Fruit fly (Drosophila melanogaster) whole organism, embryonic: ENCODE measurements around the gene CG42578.

Experiments used
- Awh ChIP-seq: fragments of 200-800 bp; sonication (Bioruptor generic); IDR thresholded peaks from 2 replicates; pipeline ENCODE4, ENCODE4 v1.3.6; 2022; ENCODE audit warnings: missing biosample characterization, missing genetic modification characterization
- Blimp-1 ChIP-seq: fragments of 200-800 bp; sonication (Bioruptor generic); optimal IDR thresholded peaks from 3 replicates; lab custom pipeline; 2018; ENCODE audit warnings: missing biosample characterization, missing genetic modification characterization, mild to moderate bottlenecking, moderate library complexity, missing genetic modification reagents
- CG10462 ChIP-seq: fragments of 200-800 bp; sonication (Bioruptor generic); optimal IDR thresholded peaks from 2 replicates; lab custom pipeline; 2016; ENCODE audit warnings: missing biosample characterization, missing genetic modification characterization
- CG11085 ChIP-seq: fragments of 200-800 bp; sonication (Bioruptor generic); IDR thresholded peaks from 2 replicates; pipeline ENCODE4 v1.3.6; 2022; ENCODE audit warnings: missing biosample characterization, missing genetic modification characterization
- CG11504 ChIP-seq: fragments of 200-800 bp; sonication (Bioruptor generic); optimal IDR thresholded peaks from 3 replicates; lab custom pipeline; 2019; ENCODE audit warnings: missing biosample characterization, mild to moderate bottlenecking, missing genetic modification characterization, moderate library complexity
- CG12104 ChIP-seq: fragments of 200-800 bp; sonication (Bioruptor generic); optimal IDR thresholded peaks from 3 replicates; lab custom pipeline; 2016; ENCODE audit warnings: missing biosample characterization, missing genetic modification characterization
- CG12299 ChIP-seq: fragments of 200-800 bp; sonication (Bioruptor generic); optimal IDR thresholded peaks from 2 replicates; lab custom pipeline; 2018; ENCODE audit warnings: missing biosample characterization, mild to moderate bottlenecking, missing genetic modification characterization
- CG13296 ChIP-seq: fragments of 200-800 bp; sonication (Bioruptor generic); optimal IDR thresholded peaks from 3 replicates; lab custom pipeline; 2018; ENCODE audit warnings: missing biosample characterization, mild to moderate bottlenecking, missing genetic modification characterization
- CG17829 ChIP-seq: fragments of 200-800 bp; optimal IDR thresholded peaks from 2 replicates; lab custom pipeline; 2019; ENCODE audit warnings: missing biosample characterization, mild to moderate bottlenecking, missing genetic modification characterization, moderate library complexity
- CG18011 ChIP-seq: fragments of 200-800 bp; sonication (Bioruptor generic); optimal IDR thresholded peaks from 2 replicates; lab custom pipeline; 2017; ENCODE audit warnings: missing biosample characterization, missing genetic modification characterization, mild to moderate bottlenecking, moderate library complexity, missing genotype
- CG30020 ChIP-seq: fragments of 200-800 bp; optimal IDR thresholded peaks from 2 replicates; lab custom pipeline; 2019; ENCODE audit warnings: missing biosample characterization, mild to moderate bottlenecking, missing genetic modification characterization, moderate library complexity
- CG32772 ChIP-seq: fragments of 200-800 bp; sonication (Bioruptor generic); IDR thresholded peaks from 2 replicates; pipeline ENCODE4 v1.3.6; 2022; ENCODE audit warnings: missing biosample characterization, missing genetic modification characterization
- CG9437 ChIP-seq: fragments of 200-800 bp; sonication (Bioruptor generic); optimal IDR thresholded peaks from 2 replicates; lab custom pipeline; 2018; ENCODE audit warnings: missing biosample characterization, mild to moderate bottlenecking, missing genetic modification characterization
- Camta ChIP-seq: fragments of 200-800 bp; sonication (Bioruptor generic); optimal IDR thresholded peaks from 2 replicates; lab custom pipeline; 2016; ENCODE audit warnings: missing biosample characterization, missing genetic modification characterization
- CoRest ChIP-seq: fragments of 200-800 bp; sonication (Bioruptor generic); optimal IDR thresholded peaks from 3 replicates; lab custom pipeline; 2018; ENCODE audit warnings: missing biosample characterization, mild to moderate bottlenecking, missing genetic modification characterization, moderate library complexity
- D ChIP-seq, 2 experiments: fragments of 200-800 bp in 1 of 2; fragments of >200 bp in 1 of 2; sonication (Bioruptor generic) in 1 of 2; optimal IDR thresholded peaks; 2 replicates in 1 of 2; 3 replicates in 1 of 2; lab custom pipeline; 2017; ENCODE audit warnings: mild to moderate bottlenecking in 1 of 2, missing biosample characterization in 1 of 2, missing genetic modification characterization in 1 of 2, missing genetic modification reagents in 1 of 2
- Dll ChIP-seq: fragments of 200-800 bp; sonication (Bioruptor generic); IDR thresholded peaks from 4 replicates; pipeline ENCODE4 v1.3.6; 2022; ENCODE audit warnings: missing biosample characterization, missing genetic modification characterization; ENCODE audit not compliant: partially characterized antibody
- Drgx ChIP-seq: fragments of 200-800 bp; sonication (Bioruptor generic); IDR thresholded peaks from 2 replicates; pipeline ENCODE4 v1.3.6; 2022; ENCODE audit warnings: missing biosample characterization, missing genetic modification characterization
- Hmr ChIP-seq: fragments of 200-800 bp; sonication (Bioruptor generic); optimal IDR thresholded peaks from 3 replicates; lab custom pipeline; 2017; ENCODE audit warnings: mild to moderate bottlenecking, missing biosample characterization, missing genetic modification reagents, missing genetic modification characterization
- Hr3 ChIP-seq: fragments of 200-800 bp; sonication (Bioruptor generic); optimal IDR thresholded peaks from 3 replicates; lab custom pipeline; 2016; ENCODE audit warnings: missing biosample characterization, missing genetic modification characterization
- Kr ChIP-seq: fragments of 200-800 bp; sonication (Bioruptor generic); optimal IDR thresholded peaks from 2 replicates; lab custom pipeline; 2017; ENCODE audit warnings: missing biosample characterization, mild to moderate bottlenecking, missing genetic modification characterization
- Rfx ChIP-seq: fragments of 200-800 bp; sonication (Bioruptor generic); IDR thresholded peaks from 2 replicates; pipeline ENCODE4 v1.3.6; 2022; ENCODE audit warnings: missing biosample characterization, missing genetic modification characterization
- Ssrp ChIP-seq: fragments of 200-800 bp; sonication (Bioruptor generic); optimal IDR thresholded peaks from 2 replicates; lab custom pipeline; 2018; ENCODE audit warnings: missing biosample characterization, mild to moderate bottlenecking, missing genetic modification characterization, moderate library complexity
- ato ChIP-seq: fragments of 200-800 bp; sonication (Bioruptor generic); IDR thresholded peaks from 2 replicates; pipeline ENCODE4 v1.3.6; 2022; ENCODE audit warnings: missing biosample characterization, missing genetic modification characterization; ENCODE audit not compliant: partially characterized antibody
- chn ChIP-seq: fragments of 200-800 bp; sonication (Bioruptor generic); optimal IDR thresholded peaks from 2 replicates; lab custom pipeline; 2016; ENCODE audit warnings: missing biosample characterization, missing genetic modification characterization
- cwo ChIP-seq: fragments of 200-800 bp; sonication (Bioruptor generic); optimal IDR thresholded peaks from 3 replicates; lab custom pipeline; 2017; ENCODE audit warnings: missing biosample characterization, missing genetic modification characterization, mild to moderate bottlenecking, moderate library complexity, missing genetic modification reagents
- exex ChIP-seq: fragments of 200-800 bp; sonication (Bioruptor generic); optimal IDR thresholded peaks from 4 replicates; lab custom pipeline; 2018; ENCODE audit warnings: missing biosample characterization, mild to moderate bottlenecking, missing genetic modification characterization, moderate library complexity
- fd96Cb ChIP-seq: fragments of 200-800 bp; sonication (Bioruptor generic); optimal IDR thresholded peaks from 2 replicates; lab custom pipeline; 2018; ENCODE audit warnings: missing biosample characterization, mild to moderate bottlenecking, missing genetic modification characterization, moderate library complexity
- fru ChIP-seq: fragments of >200 bp; optimal IDR thresholded peaks from 2 replicates; lab custom pipeline; 2017
- ftz-f1 ChIP-seq: fragments of 200-800 bp; sonication (Bioruptor generic); optimal IDR thresholded peaks from 2 replicates; lab custom pipeline; 2016; ENCODE audit warnings: missing biosample characterization, missing genetic modification characterization
- gem ChIP-seq: fragments of 200-800 bp; sonication (Bioruptor generic); optimal IDR thresholded peaks from 2 replicates; lab custom pipeline; 2019; ENCODE audit warnings: missing biosample characterization, mild to moderate bottlenecking, missing genetic modification characterization, moderate library complexity
- gsb-n ChIP-seq: fragments of 200-800 bp; sonication (Bioruptor generic); optimal IDR thresholded peaks from 3 replicates; lab custom pipeline; 2018; ENCODE audit warnings: missing biosample characterization, mild to moderate bottlenecking, missing genetic modification characterization
- ham ChIP-seq: fragments of 200-800 bp; sonication (Bioruptor generic); IDR thresholded peaks from 2 replicates; pipeline ENCODE4 v1.3.6; 2022; ENCODE audit warnings: missing biosample characterization, missing genetic modification characterization
- hkb ChIP-seq, 2 experiments: fragments of 200-800 bp in 1 of 2; fragments of >200 bp in 1 of 2; sonication (Bioruptor generic) in 1 of 2; IDR thresholded peaks in 1 of 2; optimal IDR thresholded peaks in 1 of 2; 2 replicates each; pipeline versions ENCODE4 v1.3.6 to Lab custom; 2017 to 2022; ENCODE audit warnings: missing biosample characterization in 1 of 2, missing genetic modification characterization in 1 of 2
- lab ChIP-seq: fragments of 200-800 bp; sonication (Bioruptor generic); optimal IDR thresholded peaks from 3 replicates; lab custom pipeline; 2017; ENCODE audit warnings: missing biosample characterization, missing genetic modification characterization, mild to moderate bottlenecking, moderate library complexity, missing genetic modification reagents
- lbe ChIP-seq: fragments of 200-800 bp; sonication (Bioruptor generic); optimal IDR thresholded peaks from 2 replicates; lab custom pipeline; 2016; ENCODE audit warnings: missing biosample characterization, mild to moderate bottlenecking, missing genetic modification characterization
- mirr ChIP-seq: fragments of 200-800 bp; sonication (Bioruptor generic); optimal IDR thresholded peaks from 3 replicates; lab custom pipeline; 2018; ENCODE audit warnings: missing biosample characterization, mild to moderate bottlenecking, missing genetic modification characterization
- pan ChIP-seq, 4 experiments: fragments of >200 bp in 3 of 4; fragments of 200-800 bp in 1 of 4; sonication (Bioruptor generic) in 1 of 4; optimal IDR thresholded peaks in 3 of 4; IDR thresholded peaks in 1 of 4; 2 replicates each; pipeline versions ENCODE4 v1.3.6 to Lab custom; 2017 to 2022; ENCODE audit warnings: missing biosample characterization in 2 of 4, missing genetic modification characterization in 2 of 4, mixed read lengths in 1 of 4
- pita ChIP-seq: fragments of 200-800 bp; sonication (Bioruptor generic); optimal IDR thresholded peaks from 2 replicates; lab custom pipeline; 2017; ENCODE audit warnings: missing biosample characterization, mild to moderate bottlenecking, missing genetic modification characterization
- row ChIP-seq: fragments of 200-800 bp; sonication (Bioruptor generic); IDR thresholded peaks from 3 replicates; pipeline ENCODE4 v1.3.6; 2022; ENCODE audit warnings: missing biosample characterization, missing genetic modification characterization
- run ChIP-seq: fragments of 200-800 bp; sonication (Bioruptor generic); optimal IDR thresholded peaks from 3 replicates; lab custom pipeline; 2018; ENCODE audit warnings: missing biosample characterization, mild to moderate bottlenecking, missing genetic modification characterization
- sens-2 ChIP-seq: fragments of 200-800 bp; sonication (Bioruptor generic); IDR thresholded peaks from 2 replicates; pipeline ENCODE4 v1.3.6; 2022; ENCODE audit warnings: missing biosample characterization, missing genetic modification characterization
- shn ChIP-seq: fragments of 200-800 bp; sonication (Bioruptor generic); optimal IDR thresholded peaks from 3 replicates; lab custom pipeline; 2016; ENCODE audit warnings: missing biosample characterization, missing genetic modification characterization
- sna ChIP-seq: fragments of 200-800 bp; sonication (Bioruptor generic); IDR thresholded peaks from 2 replicates; pipeline ENCODE4 v1.3.6; 2022; ENCODE audit warnings: missing biosample characterization, missing genetic modification characterization; ENCODE audit not compliant: partially characterized antibody
- so ChIP-seq: fragments of 200-800 bp; sonication (Bioruptor generic); IDR thresholded peaks from 3 replicates; pipeline ENCODE4 v1.3.6; 2022; ENCODE audit warnings: missing biosample characterization, missing genetic modification characterization
- unpg ChIP-seq: fragments of 200-800 bp; sonication (Bioruptor generic); optimal IDR thresholded peaks from 3 replicates; lab custom pipeline; 2018; ENCODE audit warnings: missing biosample characterization, mild to moderate bottlenecking, missing genetic modification characterization, moderate library complexity
- zen2 ChIP-seq: fragments of 200-800 bp; sonication (Bioruptor generic); IDR thresholded peaks from 3 replicates; pipeline ENCODE4 v1.3.6; 2022; ENCODE audit warnings: missing biosample characterization, missing genetic modification characterization; ENCODE audit not compliant: partially characterized antibody

Gene CG42578

DNA sequence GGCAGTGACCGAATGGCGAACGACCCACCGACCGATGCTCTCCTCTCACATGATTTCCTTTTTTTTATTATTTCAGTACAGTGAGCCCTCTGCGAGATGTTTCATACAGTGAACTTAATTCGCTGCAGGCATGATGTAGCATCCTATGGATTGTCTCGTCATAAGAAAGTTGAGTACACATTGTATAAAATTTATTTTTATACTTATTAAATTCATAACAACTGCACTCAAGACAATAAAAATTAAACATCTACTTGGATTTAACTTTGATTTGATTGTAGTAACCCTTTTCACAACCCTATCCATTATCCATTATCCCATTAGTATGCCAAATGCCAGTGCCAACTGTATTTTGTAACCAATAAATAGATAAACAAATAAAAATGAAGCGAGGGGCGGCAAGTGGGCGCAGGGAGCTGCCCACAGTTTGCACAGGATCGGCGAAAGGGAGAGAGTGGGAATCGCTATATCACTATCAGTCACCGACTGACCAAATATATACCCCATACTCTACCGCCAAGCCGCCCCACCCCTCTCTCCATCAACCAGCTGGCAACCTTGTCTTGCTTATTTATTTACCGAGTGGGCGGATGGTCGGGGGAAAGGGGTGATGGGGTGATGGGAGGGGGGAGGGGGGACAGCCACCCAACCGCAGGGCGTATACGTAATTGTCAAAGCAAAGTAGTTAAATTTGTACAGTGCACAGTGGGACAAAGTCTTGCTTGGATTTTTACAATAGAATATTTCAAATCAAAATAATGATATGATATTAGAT is 36.8 kb downstream of the CG42578 start (continued):
- no peak for TF ChIP-seq pita (GFP tag; lab: Kevin White, UChicago)
- TF ChIP-seq CG18011 (GFP tag; lab: Kevin White, UChicago) = no peak
- TF ChIP-seq mirr (GFP tag; lab: Kevin White, UChicago) = peak; percentile 23
- no peak for TF ChIP-seq ftz-f1 (GFP tag; lab: Kevin White, UChicago)
- TF ChIP-seq lab (GFP tag; lab: Kevin White, UChicago) = peak; percentile 7
- TF ChIP-seq fd96Cb (tag; lab: Kevin White, UChicago) = no peak
- no peak for TF ChIP-seq Camta (GFP tag; lab: Kevin White, UChicago)
- no peak for TF ChIP-seq CG11085 (GFP tag; lab: Robert Waterston, UW)
- 0 out of 2 replicates have a peak, but pooled peaks have one; percentile 12 for TF ChIP-seq Rfx (GFP tag; lab: Robert Waterston, UW)
- no peak for TF ChIP-seq hkb (optimal IDR thresholded peaks at IDR 0.05; lab: Kevin White, UChicago)
- TF ChIP-seq hkb (GFP tag; IDR thresholded peaks at IDR 0.05; lab: Robert Waterston, UW) = 0 out of 2 replicates have a peak, but pooled peaks have one; percentile 49
- TF ChIP-seq CG11504 (tag; lab: Kevin White, UChicago) = peak; percentile 38
- TF ChIP-seq ham (GFP tag; lab: Robert Waterston, UW) = no peak
- no peak for TF ChIP-seq CoRest (tag; lab: Kevin White, UChicago)
- no peak for TF ChIP-seq CG12299 (tag; lab: Kevin White, UChicago)
- TF ChIP-seq Hr3 (GFP tag; lab: Kevin White, UChicago) = no peak
- no peak for TF ChIP-seq fru
- TF ChIP-seq D (optimal IDR thresholded peaks at IDR 0.05; lab: Kevin White, UChicago) = no peak
- no peak for TF ChIP-seq D (GFP tag; optimal IDR thresholded peaks at IDR 0.05; lab: Kevin White, UChicago)
- no peak for TF ChIP-seq Blimp-1 (GFP tag; lab: Kevin White, UChicago)
- TF ChIP-seq chn (GFP tag; lab: Kevin White, UChicago) = no peak
- no peak for TF ChIP-seq exex (tag; lab: Kevin White, UChicago)
- TF ChIP-seq Drgx (GFP tag; lab: Robert Waterston, UW) = no peak; the same call in 1 of the 2 replicates
- TF ChIP-seq cwo (GFP tag; lab: Kevin White, UChicago) = no peak
- TF ChIP-seq Hmr (GFP tag; lab: Kevin White, UChicago) = no peak
- TF ChIP-seq run (tag; lab: Kevin White, UChicago) = no peak
- TF ChIP-seq CG12104 (GFP tag; lab: Kevin White, UChicago) = no peak
- TF ChIP-seq sna = no peak
- no peak; the same call in 2 of the 3 replicates for TF ChIP-seq row (GFP tag; lab: Robert Waterston, UW)
- no peak for TF ChIP-seq CG30020
- TF ChIP-seq CG9437 (GFP tag; lab: Kevin White, UChicago) = no peak
- TF ChIP-seq Kr = no peak
- no peak for TF ChIP-seq gsb-n (tag; lab: Kevin White, UChicago)
- TF ChIP-seq unpg (GFP tag; lab: Kevin White, UChicago) = no peak
- no peak for TF ChIP-seq ato
- TF ChIP-seq CG13296 (GFP tag; lab: Kevin White, UChicago) = no peak
- no peak for TF ChIP-seq zen2
- TF ChIP-seq Awh = no peak
- no peak for TF ChIP-seq lbe (GFP tag; lab: Kevin White, UChicago)
- no peak for TF ChIP-seq CG10462 (GFP tag; lab: Kevin White, UChicago)
- TF ChIP-seq CG32772 (GFP tag; lab: Robert Waterston, UW) = no peak
- no peak for TF ChIP-seq CG17829 (tag; lab: Kevin White, UChicago)
- no peak for TF ChIP-seq so (GFP tag; lab: Robert Waterston, UW)
- TF ChIP-seq Dll (GFP tag; lab: Robert Waterston, UW) = no peak
- no peak for TF ChIP-seq sens-2 (GFP tag; lab: Robert Waterston, UW)
- TF ChIP-seq Ssrp (tag; lab: Kevin White, UChicago) = no peak
- TF ChIP-seq gem (tag; lab: Kevin White, UChicago) = peak; percentile 20
- no peak for TF ChIP-seq shn (GFP tag; lab: Kevin White, UChicago)
- TF ChIP-seq pan (optimal IDR thresholded peaks at IDR 0.05; lab: Kevin White, UChicago) = no peak
- TF ChIP-seq pan (GFP tag; optimal IDR thresholded peaks at IDR 0.05 in 1 of 2, IDR thresholded peaks at IDR 0.05 in 1 of 2) = no peak
